Fruit fly (Drosophila melanogaster): ENCODE data around the gene CG12105.
A peak's percentile ranks its signal among the peaks of the same experiment; 100 is the strongest.

The CG12105 gene

DNA sequence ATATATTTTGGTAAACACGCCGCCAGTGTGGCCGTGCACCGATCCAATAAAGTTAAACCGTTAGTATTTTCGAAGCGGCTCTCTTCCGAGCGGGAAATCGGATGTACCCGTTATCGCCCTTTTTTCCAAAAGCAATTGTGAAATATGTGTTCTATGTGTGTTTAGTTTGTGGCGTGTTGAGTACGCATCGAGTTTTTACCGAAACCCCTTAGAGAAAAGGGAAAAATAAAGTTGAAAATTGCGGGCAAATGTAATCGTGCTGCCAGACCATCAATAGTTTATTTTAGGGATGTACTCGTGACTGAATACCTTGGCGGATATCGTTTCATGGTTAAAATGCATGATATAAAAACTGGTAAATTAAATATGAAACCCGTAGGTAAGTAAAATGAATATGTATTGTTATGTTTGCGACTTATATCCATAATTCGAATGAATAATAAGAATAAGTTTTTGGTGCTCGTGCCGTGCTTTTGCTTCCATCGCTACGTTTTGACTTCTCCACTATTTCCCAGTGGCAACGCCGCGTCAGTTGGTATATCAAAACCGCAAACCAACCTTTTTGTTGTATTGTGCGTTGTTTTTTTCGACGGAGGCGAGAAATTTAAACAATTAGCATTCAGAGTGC, 23.7 kb upstream of the CG12105 start, which contains the start of the genes Mettl2 and Bgb (continued):
- peak; percentile 46 for TF ChIP-seq pb (GFP tag; optimal IDR thresholded peaks at IDR 0.05)
- TF ChIP-seq trem (tag; optimal IDR thresholded peaks at IDR 0.05) = peak; percentile 78
- peak; percentile 80 for TF ChIP-seq maf-S (GFP tag; optimal IDR thresholded peaks at IDR 0.05)
- peak; percentile 60 for TF ChIP-seq Sox102F (GFP tag; optimal IDR thresholded peaks at IDR 0.05)
- TF ChIP-seq CG7357 (GFP tag; IDR thresholded peaks at IDR 0.05) = peak; percentile 75
- peak; percentile 80 for TF ChIP-seq danr (GFP tag; IDR thresholded peaks at IDR 0.05)
- TF ChIP-seq gro (GFP tag; optimal IDR thresholded peaks at IDR 0.05) = peak; percentile 81
- peak; percentile 35 for TF ChIP-seq dm (GFP tag; optimal IDR thresholded peaks at IDR 0.05)
- peak; percentile 83 for TF ChIP-seq nmo (GFP tag; optimal IDR thresholded peaks at IDR 0.05)
- peak; percentile 69 for TF ChIP-seq CG10979 (tag; optimal IDR thresholded peaks at IDR 0.05)
- no peak for TF ChIP-seq br (optimal IDR thresholded peaks at IDR 0.05)
- peak; percentile 89 for TF ChIP-seq Ptx1 (GFP tag; IDR thresholded peaks at IDR 0.05)
- TF ChIP-seq knrl (GFP tag; IDR thresholded peaks at IDR 0.05; ENCODE audit: partially characterized antibody) = peak; percentile 87
- TF ChIP-seq CG30403 (GFP tag; optimal IDR thresholded peaks at IDR 0.05) = peak; percentile 92
- peak; percentile 63 for TF ChIP-seq D19B (GFP tag; optimal IDR thresholded peaks at IDR 0.05)
- TF ChIP-seq ttk (GFP tag; IDR thresholded peaks at IDR 0.05) = peak; percentile 80
- 0 out of 2 replicates have a peak, but pooled peaks have one; percentile 39 for TF ChIP-seq stc (GFP tag; IDR thresholded peaks at IDR 0.05)
- TF ChIP-seq tin (GFP tag; optimal IDR thresholded peaks at IDR 0.05) = peak; percentile 86
- no peak for TF ChIP-seq bowl (GFP tag; IDR thresholded peaks at IDR 0.05)
- TF ChIP-seq abd-A (tag; optimal IDR thresholded peaks at IDR 0.05) = no peak
- peak; percentile 98 for TF ChIP-seq Ets65A (GFP tag)
- peak; percentile 63 for TF ChIP-seq Hmr (GFP tag; optimal IDR thresholded peaks at IDR 0.05)
- TF ChIP-seq HLH3B (GFP tag; IDR thresholded peaks at IDR 0.05) = peak; percentile 72
- TF ChIP-seq tna (GFP tag; IDR thresholded peaks at IDR 0.05; ENCODE audit: partially characterized antibody) = 0 out of 2 replicates have a peak, but pooled peaks have one; percentile 9
- TF ChIP-seq bab2 (GFP tag; optimal IDR thresholded peaks at IDR 0.05) = peak; percentile 79
- TF ChIP-seq Oaz (GFP tag; IDR thresholded peaks at IDR 0.05) = peak; percentile 49
- peak; percentile 65 for TF ChIP-seq CG33213 (GFP tag; optimal IDR thresholded peaks at IDR 0.05)
- peak; percentile 77 for TF ChIP-seq shn (GFP tag; optimal IDR thresholded peaks at IDR 0.05)
- peak; percentile 46 for TF ChIP-seq schlank (tag; optimal IDR thresholded peaks at IDR 0.05)
- TF ChIP-seq Adf1 (GFP tag; IDR thresholded peaks at IDR 0.05) = no peak
- TF ChIP-seq CG11504 (tag; optimal IDR thresholded peaks at IDR 0.05) = no peak
- TF ChIP-seq sens (GFP tag) = peak; percentile 96
- TF ChIP-seq CG8924 (tag; optimal IDR thresholded peaks at IDR 0.05) = peak; percentile 60
- peak; percentile 88 for TF ChIP-seq al (GFP tag; IDR thresholded peaks at IDR 0.05)
- no peak for TF ChIP-seq CG8281 (tag; optimal IDR thresholded peaks at IDR 0.05)
- no peak for TF ChIP-seq zf30C (GFP tag; optimal IDR thresholded peaks at IDR 0.05)
- TF ChIP-seq pfk (GFP tag; optimal IDR thresholded peaks at IDR 0.05) = no peak
- TF ChIP-seq Taf1 (GFP tag; IDR thresholded peaks at IDR 0.05) = peak; percentile 73
- peak; percentile 49; the same call in 1 of the 3 replicates for TF ChIP-seq CG11093 (GFP tag; IDR thresholded peaks at IDR 0.05)
- no peak for TF ChIP-seq gce (GFP tag; IDR thresholded peaks at IDR 0.05)
- no peak for TF ChIP-seq CG15073 (GFP tag; optimal IDR thresholded peaks at IDR 0.05)
- no peak for TF ChIP-seq Lim3 (GFP tag; IDR thresholded peaks at IDR 0.05)
- TF ChIP-seq jumu (GFP tag; optimal IDR thresholded peaks at IDR 0.05) = peak; percentile 84
- TF ChIP-seq CG3995 (GFP tag; optimal IDR thresholded peaks at IDR 0.05) = peak; percentile 35
- TF ChIP-seq amos (GFP tag; IDR thresholded peaks at IDR 0.05; ENCODE audit: partially characterized antibody) = peak; percentile 66
- peak; percentile 75 for TF ChIP-seq bcd (GFP tag; optimal IDR thresholded peaks at IDR 0.05)
- no peak for TF ChIP-seq sr (GFP tag; IDR thresholded peaks at IDR 0.05)
- peak; percentile 31 for TF ChIP-seq gcm (GFP tag; optimal IDR thresholded peaks at IDR 0.05)
- TF ChIP-seq slou (GFP tag; optimal IDR thresholded peaks at IDR 0.05) = peak; percentile 63
- TF ChIP-seq NFAT (GFP tag; IDR thresholded peaks at IDR 0.05) = peak; percentile 64
- TF ChIP-seq CG4617 (GFP tag; optimal IDR thresholded peaks at IDR 0.05; ENCODE audit: borderline replicate concordance) = peak; percentile 59
